Worm (Caenorhabditis elegans) whole organism, L1 larva: ENCODE measurements around the gene wrt-1.

Experiments
- F16B12.6 ChIP-seq: fragments of 150-350 bp; optimal IDR thresholded peaks from 2 replicates; lab custom pipeline; 2014; ENCODE audit warnings: missing biosample characterization, missing genetic modification characterization
- Y116A8C.19 ChIP-seq: sonication (generic microtip); optimal IDR thresholded peaks from 2 replicates; lab custom pipeline; 2016; ENCODE audit warnings: missing compliant biosample characterization, missing genetic modification characterization, borderline replicate concordance
- aha-1 ChIP-seq: fragments of 150-350 bp; optimal IDR thresholded peaks from 2 replicates; lab custom pipeline; 2014; ENCODE audit warnings: missing biosample characterization, missing genetic modification characterization
- alr-1 ChIP-seq: fragments of 200-800 bp; sonication (Bioruptor generic); optimal IDR thresholded peaks from 2 replicates; lab custom pipeline; 2018; ENCODE audit warnings: borderline replicate concordance, mild to moderate bottlenecking, missing genetic modification characterization, missing compliant biosample characterization
- aly-2 ChIP-seq: fragments of 150-350 bp; optimal IDR thresholded peaks from 2 replicates; lab custom pipeline; 2014; ENCODE audit warnings: missing biosample characterization, missing genetic modification characterization
- ama-1 ChIP-seq: fragments of 150-350 bp; optimal IDR thresholded peaks from 2 replicates; lab custom pipeline; 2014
- ceh-8 ChIP-seq: fragments of 200-800 bp; sonication (Bioruptor generic); optimal IDR thresholded peaks from 2 replicates; lab custom pipeline; 2018; ENCODE audit warnings: mild to moderate bottlenecking, missing genetic modification characterization, moderate library complexity, missing compliant biosample characterization
- ceh-88 ChIP-seq: fragments of 200-800 bp; sonication (Bioruptor generic); IDR thresholded peaks from 2 replicates; pipeline ENCODE4 v1.3.6; 2022; ENCODE audit warnings: missing genetic modification characterization, missing compliant biosample characterization
- ces-1 ChIP-seq: fragments of 150-350 bp; optimal IDR thresholded peaks from 2 replicates; lab custom pipeline; 2014; ENCODE audit warnings: missing biosample characterization, missing genetic modification reagents, missing genetic modification characterization
- dsc-1 ChIP-seq: sonication (generic microtip); optimal IDR thresholded peaks from 2 replicates; lab custom pipeline; 2016; ENCODE audit warnings: mild to moderate bottlenecking, missing genetic modification characterization, missing compliant biosample characterization
- efl-1 ChIP-seq, 4 experiments: fragments of 150-350 bp; optimal IDR thresholded peaks in 3 of 4; peaks in 1 of 4; 1 replicate in 1 of 4; 2 replicates in 3 of 4; lab custom pipeline; 2014; ENCODE audit warnings: missing biosample characterization in 2 of 4, missing genetic modification characterization in 2 of 4, missing genetic modification reagents in 2 of 4
- egl-13 ChIP-seq: sonication (generic microtip); optimal IDR thresholded peaks from 2 replicates; lab custom pipeline; 2016; ENCODE audit warnings: missing genotype, missing genetic modification reagents, missing genetic modification characterization, missing compliant biosample characterization
- elt-2 ChIP-seq: sonication (generic microtip); optimal IDR thresholded peaks from 2 replicates; lab custom pipeline; 2016; ENCODE audit warnings: missing genetic modification characterization, mild to moderate bottlenecking, inconsistent platforms, missing compliant biosample characterization, missing genetic modification reagents
- ets-5 ChIP-seq: fragments of 200-800 bp; sonication (Bioruptor generic); IDR thresholded peaks from 2 replicates; pipeline ENCODE4 v1.3.6; 2022; ENCODE audit warnings: missing genetic modification characterization, missing compliant biosample characterization
- fkh-10 ChIP-seq: sonication (generic microtip); optimal IDR thresholded peaks from 2 replicates; lab custom pipeline; 2017; ENCODE audit warnings: missing biosample characterization, missing genetic modification reagents, missing genetic modification characterization
- fkh-4 ChIP-seq: sonication (generic microtip); optimal IDR thresholded peaks from 2 replicates; lab custom pipeline; 2016; ENCODE audit warnings: missing compliant biosample characterization, missing genetic modification characterization, borderline replicate concordance
- fkh-8 ChIP-seq: sonication (generic microtip); optimal IDR thresholded peaks from 2 replicates; lab custom pipeline; 2016; ENCODE audit warnings: mild to moderate bottlenecking, missing genetic modification characterization, missing compliant biosample characterization
- fos-1 ChIP-seq: fragments of 150-350 bp; optimal IDR thresholded peaks from 2 replicates; lab custom pipeline; 2014; ENCODE audit warnings: missing biosample characterization, missing genetic modification characterization
- grh-1 ChIP-seq: fragments of 200-800 bp; sonication (Bioruptor generic); IDR thresholded peaks from 2 replicates; pipeline ENCODE4 v1.3.6; 2022; ENCODE audit warnings: missing genetic modification reagents, missing genetic modification characterization, missing compliant biosample characterization
- hpl-2 ChIP-seq: fragments of 150-350 bp; optimal IDR thresholded peaks from 2 replicates; lab custom pipeline; 2014; ENCODE audit warnings: missing biosample characterization, missing genetic modification reagents, missing genetic modification characterization
- irx-1 ChIP-seq: sonication (generic microtip); optimal IDR thresholded peaks from 2 replicates; lab custom pipeline; 2016; ENCODE audit warnings: missing genetic modification characterization, missing compliant biosample characterization
- jun-1 ChIP-seq: fragments of 150-350 bp; optimal IDR thresholded peaks from 2 replicates; lab custom pipeline; 2014; ENCODE audit warnings: missing biosample characterization, missing genetic modification reagents, missing genetic modification characterization
- lin-13 ChIP-seq: fragments of 150-350 bp; optimal IDR thresholded peaks from 2 replicates; lab custom pipeline; 2014; ENCODE audit warnings: missing biosample characterization, missing genetic modification reagents, missing genetic modification characterization
- mab-9 ChIP-seq: fragments of 200-800 bp; sonication (Bioruptor generic); IDR thresholded peaks from 2 replicates; pipeline ENCODE4 v1.3.6; 2022; ENCODE audit warnings: missing genetic modification reagents, missing genetic modification characterization, missing compliant biosample characterization
- mdl-1 ChIP-seq, 2 experiments: fragments of 150-350 bp; optimal IDR thresholded peaks; 2 replicates each; lab custom pipeline; 2014 to 2017; ENCODE audit warnings: missing biosample characterization in 2 of 2, missing genetic modification characterization in 2 of 2, inconsistent platforms in 1 of 2
- mef-2 ChIP-seq: fragments of 150-350 bp; optimal IDR thresholded peaks from 2 replicates; lab custom pipeline; 2014; ENCODE audit warnings: missing biosample characterization, missing genetic modification characterization
- mep-1 ChIP-seq: fragments of 150-350 bp; optimal IDR thresholded peaks from 2 replicates; lab custom pipeline; 2014; ENCODE audit warnings: missing biosample characterization, missing genetic modification characterization
- nhr-19 ChIP-seq: fragments of 200-800 bp; sonication (Bioruptor generic); conservative IDR thresholded peaks from 2 replicates; pipeline ENCODE4 v1.3.6; 2022; ENCODE audit warnings: missing genetic modification characterization, missing compliant biosample characterization
- nhr-237 ChIP-seq: fragments of 150-350 bp; optimal IDR thresholded peaks from 2 replicates; lab custom pipeline; 2014; ENCODE audit warnings: missing biosample characterization, missing genetic modification characterization
- nhr-71 ChIP-seq: sonication (generic microtip); optimal IDR thresholded peaks from 2 replicates; lab custom pipeline; 2016; ENCODE audit warnings: mild to moderate bottlenecking, missing genetic modification characterization, moderate library complexity, missing compliant biosample characterization
- nhr-76 ChIP-seq: sonication (generic microtip); optimal IDR thresholded peaks from 2 replicates; lab custom pipeline; 2017; ENCODE audit warnings: missing biosample characterization, missing genetic modification characterization
- nhr-77 ChIP-seq: fragments of 150-350 bp; optimal IDR thresholded peaks from 2 replicates; lab custom pipeline; 2014; ENCODE audit warnings: missing biosample characterization, missing genetic modification characterization
- nhr-90 ChIP-seq: sonication (generic microtip); optimal IDR thresholded peaks from 2 replicates; lab custom pipeline; 2016; ENCODE audit warnings: mild to moderate bottlenecking, missing genetic modification characterization, missing compliant biosample characterization; ENCODE audit not compliant: poor library complexity
- pax-3 ChIP-seq: fragments of 200-800 bp; sonication (Bioruptor generic); optimal IDR thresholded peaks from 2 replicates; lab custom pipeline; 2018; ENCODE audit warnings: mild to moderate bottlenecking, missing genetic modification characterization, moderate library complexity, missing compliant biosample characterization
- pqm-1 ChIP-seq: sonication (generic microtip); optimal IDR thresholded peaks from 3 replicates; lab custom pipeline; 2017; ENCODE audit warnings: missing biosample characterization, missing genetic modification characterization
- skn-1 ChIP-seq: fragments of 150-350 bp; optimal IDR thresholded peaks from 2 replicates; lab custom pipeline; 2014; ENCODE audit warnings: missing biosample characterization, missing genetic modification characterization
- snpc-4 ChIP-seq: fragments of 150-350 bp; optimal IDR thresholded peaks from 2 replicates; lab custom pipeline; 2014; ENCODE audit warnings: missing biosample characterization, missing genetic modification characterization
- sup-37 ChIP-seq: fragments of 200-800 bp; sonication (Bioruptor generic); optimal IDR thresholded peaks from 2 replicates; lab custom pipeline; 2018; ENCODE audit warnings: mild to moderate bottlenecking, missing genetic modification characterization, missing compliant biosample characterization
- tbx-2 ChIP-seq: sonication (generic microtip); optimal IDR thresholded peaks from 2 replicates; lab custom pipeline; 2016; ENCODE audit warnings: missing genetic modification characterization, missing compliant biosample characterization
- unc-130 ChIP-seq: fragments of 150-350 bp; optimal IDR thresholded peaks from 2 replicates; lab custom pipeline; 2017; ENCODE audit warnings: missing biosample characterization, missing genetic modification characterization, inconsistent platforms
- unc-30 ChIP-seq: sonication (generic microtip); optimal IDR thresholded peaks from 2 replicates; lab custom pipeline; 2017; ENCODE audit warnings: missing biosample characterization, missing genetic modification characterization
- unc-62 ChIP-seq: fragments of 150-350 bp; optimal IDR thresholded peaks from 2 replicates; lab custom pipeline; 2014; ENCODE audit warnings: missing biosample characterization, missing genetic modification reagents, missing genetic modification characterization
- vab-15 ChIP-seq: sonication (generic microtip); optimal IDR thresholded peaks from 2 replicates; lab custom pipeline; 2017; ENCODE audit warnings: missing genotype, mild to moderate bottlenecking, missing genetic modification characterization, missing compliant biosample characterization
- xbp-1 ChIP-seq: sonication (generic microtip); optimal IDR thresholded peaks from 2 replicates; lab custom pipeline; 2016; ENCODE audit warnings: missing genetic modification characterization, missing compliant biosample characterization
- zag-1 ChIP-seq: fragments of 150-350 bp; optimal IDR thresholded peaks from 2 replicates; lab custom pipeline; 2014; ENCODE audit warnings: missing biosample characterization, missing genetic modification characterization
- zip-4 ChIP-seq: fragments of 200-800 bp; sonication (Bioruptor generic); optimal IDR thresholded peaks from 2 replicates; lab custom pipeline; 2018; ENCODE audit warnings: mild to moderate bottlenecking, missing genetic modification characterization, moderate library complexity, missing compliant biosample characterization
- ztf-4 ChIP-seq: fragments of 150-350 bp; optimal IDR thresholded peaks from 2 replicates; lab custom pipeline; 2014; ENCODE audit warnings: missing biosample characterization, missing genetic modification characterization

Gene wrt-1

ce11 chrII:7521420-7521819, 9.4 kb upstream of the wrt-1 start:
- TF ChIP-seq efl-1 (optimal IDR thresholded peaks at IDR 0.05; lab: Kevin White, UChicago) (no peak), efl-1 (GFP tag; optimal IDR thresholded peaks at IDR 0.05 in 1 of 2; lab: Kevin White, UChicago) (peak in 1 of 2 experiments; percentile 62), nhr-90 (tag; lab: Kevin White, UChicago) (no peak)

- TF ChIP-seq efl-1 (optimal IDR thresholded peaks at IDR 0.05; lab: Kevin White, UChicago) (no peak), efl-1 (GFP tag; optimal IDR thresholded peaks at IDR 0.05 in 1 of 2; lab: Kevin White, UChicago) (no peak), mab-9 (GFP tag; lab: Robert Waterston, UW) (no peak), unc-130 (tag; lab: Kevin White, UChicago) (no peak), ets-5 (GFP tag; lab: Robert Waterston, UW) (no peak), unc-30 (tag; lab: Kevin White, UChicago) (no peak), mef-2 (no peak), fkh-4 (no peak), nhr-71 (tag; lab: Kevin White, UChicago) (no peak)
These were observed 7.5 kb upstream of the wrt-1 start, which contains the start of gene ZK1290.15 for ce11 chrII:7523281-7523680. ZK1290.15 (plus strand) TSS chrII:7523581.

ce11 chrII:7525458-7525857, 5.3 kb upstream of the wrt-1 start, which contains the start of the genes ZK1290.7 and rnh-1.1:
ZK1290.7 (minus strand) TSS chrII:7525558.
rnh-1.1 (plus strand) TSS chrII:7525738.
- TF ChIP-seq lin-13 (GFP tag; lab: Kevin White, UChicago) (no peak), unc-30 (tag; lab: Kevin White, UChicago) (no peak), unc-130 (tag; lab: Kevin White, UChicago) (no peak), ztf-4 (tag; lab: Kevin White, UChicago) (no peak), ets-5 (GFP tag; lab: Robert Waterston, UW) (no peak), F16B12.6 (tag; lab: Kevin White, UChicago) (no peak), fkh-8 (tag; lab: Kevin White, UChicago) (no peak), aly-2 (tag; lab: Kevin White, UChicago) (no peak), egl-13 (no peak), snpc-4 (tag; lab: Kevin White, UChicago) (no peak), grh-1 (no peak), unc-62 (no peak), jun-1 (no peak), mdl-1 (tag; optimal IDR thresholded peaks at IDR 0.05; lab: Kevin White, UChicago) (no peak), mep-1 (tag; lab: Kevin White, UChicago) (no peak), skn-1 (tag; lab: Kevin White, UChicago) (no peak), fkh-10 (GFP tag; lab: Kevin White, UChicago) (no peak), pqm-1 (no peak), pax-3 (tag; lab: Kevin White, UChicago) (no peak)

- TF ChIP-seq dsc-1 (tag; lab: Kevin White, UChicago), result no peak
- no peak for TF ChIP-seq irx-1 (tag; lab: Kevin White, UChicago)
- no peak for TF ChIP-seq fos-1 (tag; lab: Kevin White, UChicago)
- TF ChIP-seq ceh-88 (GFP tag; lab: Robert Waterston, UW), result no peak
- peak; percentile 64 for TF ChIP-seq tbx-2
- TF ChIP-seq nhr-237 (tag; lab: Kevin White, UChicago), result no peak
- TF ChIP-seq hpl-2, result no peak
- peak; percentile 48 for TF ChIP-seq pax-3 (tag; lab: Kevin White, UChicago)
- TF ChIP-seq alr-1 (tag; lab: Kevin White, UChicago), result no peak
- TF ChIP-seq sup-37 (GFP tag; lab: Kevin White, UChicago), result no peak
- peak; percentile 29 for TF ChIP-seq vab-15 (tag; lab: Kevin White, UChicago)
- TF ChIP-seq nhr-71 (tag; lab: Kevin White, UChicago), result peak; percentile 86
- TF ChIP-seq zag-1, result no peak
- TF ChIP-seq nhr-19 (GFP tag; lab: Robert Waterston, UW), result peak; percentile 81
- TF ChIP-seq ces-1, result no peak
- TF ChIP-seq nhr-77 (tag; lab: Kevin White, UChicago), result no peak
- no peak for TF ChIP-seq aly-2 (tag; lab: Kevin White, UChicago)
- TF ChIP-seq zip-4 (GFP tag; lab: Kevin White, UChicago), result no peak
- TF ChIP-seq xbp-1 (tag; lab: Kevin White, UChicago), result no peak
- TF ChIP-seq Y116A8C.19 (tag; lab: Kevin White, UChicago), result no peak
- no peak for TF ChIP-seq pqm-1
- TF ChIP-seq nhr-76 (tag; lab: Kevin White, UChicago), result no peak
- peak; percentile 96 for TF ChIP-seq elt-2 (tag; lab: Kevin White, UChicago)
- TF ChIP-seq ama-1, result no peak
- no peak for TF ChIP-seq ceh-8
- no peak for TF ChIP-seq aha-1
- TF ChIP-seq grh-1, result peak; percentile 84
These were observed 2.6 kb upstream of the wrt-1 start for ce11 chrII:7528210-7528609.
